Worm (Caenorhabditis elegans): ENCODE measurements around the gene cyn-4.

Gene cyn-4

DNA sequence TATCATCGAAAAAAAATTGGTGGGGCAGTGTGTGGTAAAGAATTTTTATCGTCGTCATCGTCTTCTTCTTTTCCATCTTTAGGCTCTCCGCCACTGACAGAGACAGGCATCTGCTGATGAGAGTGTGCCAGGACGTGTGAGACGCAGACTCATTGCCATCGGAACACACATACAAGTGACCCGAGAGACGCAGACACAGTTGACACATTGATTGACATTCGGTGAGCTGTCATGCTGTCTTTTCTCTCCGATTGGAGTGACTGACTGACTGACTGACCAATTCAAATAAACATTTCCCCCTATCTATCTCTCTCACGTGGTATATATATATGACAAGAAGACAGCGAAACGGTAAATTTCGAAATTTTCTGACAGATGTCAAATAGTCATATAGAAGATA, 21.3 kb downstream of the cyn-4 start (continued):
- peak; percentile 58 for TF ChIP-seq mab-5 (tag; optimal IDR thresholded peaks at IDR 0.05)
- no peak for TF ChIP-seq nhr-6 (tag; optimal IDR thresholded peaks at IDR 0.05)
- TF ChIP-seq nhr-11 (tag; optimal IDR thresholded peaks at IDR 0.05) = no peak
- TF ChIP-seq zag-1 (tag; optimal IDR thresholded peaks at IDR 0.05) = no peak
- peak; percentile 64 for TF ChIP-seq nhr-21 (tag; optimal IDR thresholded peaks at IDR 0.05)
- peak; percentile 80 for TF ChIP-seq sma-9 (GFP tag; optimal IDR thresholded peaks at IDR 0.05)
- TF ChIP-seq sma-9 (tag; optimal IDR thresholded peaks at IDR 0.05) = no peak
- TF ChIP-seq nhr-23 (tag; optimal IDR thresholded peaks at IDR 0.05) = no peak
- TF ChIP-seq fos-1 (tag; optimal IDR thresholded peaks at IDR 0.05) = peak; percentile 72
- no peak for TF ChIP-seq elt-3 (tag; optimal IDR thresholded peaks at IDR 0.05)
- TF ChIP-seq C34F6.9 (tag; optimal IDR thresholded peaks at IDR 0.05) = peak; percentile 95
- TF ChIP-seq alr-1 (tag; optimal IDR thresholded peaks at IDR 0.05) = no peak
- no peak for TF ChIP-seq lin-11 (tag; optimal IDR thresholded peaks at IDR 0.05)
- TF ChIP-seq sem-4 (tag; optimal IDR thresholded peaks at IDR 0.05) = peak; percentile 70
- no peak for TF ChIP-seq skn-1 (tag; optimal IDR thresholded peaks at IDR 0.05)
- TF ChIP-seq sma-3 (GFP tag; optimal IDR thresholded peaks at IDR 0.05) = peak; percentile 82
- no peak for TF ChIP-seq elt-1 (tag; optimal IDR thresholded peaks at IDR 0.05)
- TF ChIP-seq lin-13 (GFP tag; optimal IDR thresholded peaks at IDR 0.05) = peak; percentile 45
- TF ChIP-seq unc-62 (GFP tag; optimal IDR thresholded peaks at IDR 0.05) = peak; percentile 96
- no peak for TF ChIP-seq ama-1 (optimal IDR thresholded peaks at IDR 0.05)

DNA sequence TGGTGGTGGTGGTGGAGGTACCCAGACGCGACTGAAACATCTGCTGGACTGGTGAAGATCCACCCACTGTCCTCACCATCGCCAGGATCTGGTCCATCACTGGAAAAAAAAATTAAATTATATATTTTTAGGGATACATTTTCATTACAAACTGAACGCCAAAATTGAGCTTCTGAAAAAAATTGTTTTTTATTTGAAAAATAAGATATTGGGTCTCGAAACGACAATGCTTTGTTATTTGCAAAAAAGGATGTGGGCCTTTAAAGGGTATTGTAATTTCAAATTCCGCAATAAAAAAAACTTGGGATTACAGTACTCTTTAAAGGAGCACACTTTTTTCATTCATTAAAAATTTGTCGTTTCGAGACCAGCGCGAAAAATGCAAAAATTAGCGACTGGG, 22.5 kb downstream of the cyn-4 start, which contains the start of gene M106.2:
Gene M106.2, minus strand, starts transcription at position 101 of the 400 bp plus-strand sequence.
- TF ChIP-seq gmeb-1 (tag; optimal IDR thresholded peaks at IDR 0.05) = no peak

DNA sequence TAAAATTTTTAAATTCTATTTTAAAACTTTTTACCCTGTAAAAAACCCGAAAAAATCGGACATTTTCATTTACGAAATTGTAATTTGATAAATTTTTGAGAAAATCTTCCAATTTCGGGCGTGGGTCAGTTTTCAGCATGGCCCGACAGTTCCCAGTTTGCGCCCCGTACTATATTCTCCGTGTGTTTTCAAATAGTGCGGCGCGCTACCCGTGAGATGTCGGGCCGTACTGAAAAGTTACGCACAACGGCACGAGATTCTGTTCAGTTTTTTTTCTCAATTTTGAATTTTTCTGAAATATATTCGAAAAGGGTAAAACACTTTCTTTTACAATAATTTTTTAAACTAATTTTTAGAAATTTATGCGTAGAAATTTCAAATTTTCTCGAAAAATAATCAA, 25.4 kb downstream of the cyn-4 start:
- no peak for TF ChIP-seq ztf-11 (tag; optimal IDR thresholded peaks at IDR 0.05)
- TF ChIP-seq fos-1 (tag; optimal IDR thresholded peaks at IDR 0.05) = no peak
- no peak for TF ChIP-seq lin-39 (tag; optimal IDR thresholded peaks at IDR 0.05)
- TF ChIP-seq nhr-10 (tag; optimal IDR thresholded peaks at IDR 0.05) = no peak
- no peak for TF ChIP-seq zag-1 (tag; optimal IDR thresholded peaks at IDR 0.05)
- TF ChIP-seq Y55F3AM.14 (GFP tag; optimal IDR thresholded peaks at IDR 0.05) = no peak

ce11 chrII:10843527-10843926, 28.9 kb downstream of the cyn-4 start, which contains the start of gene M106.8:
TSS of gene M106.8 (minus strand) at chrII:10843627.
- TF ChIP-seq lin-39 (tag; optimal IDR thresholded peaks at IDR 0.05) (no peak), ztf-1 (GFP tag; conservative IDR thresholded peaks at IDR 0.05) (no peak), nhr-237 (tag; optimal IDR thresholded peaks at IDR 0.05) (no peak), nhr-6 (tag; optimal IDR thresholded peaks at IDR 0.05) (no peak), mbf-1 (tag; optimal IDR thresholded peaks at IDR 0.05) (no peak), ama-1 (optimal IDR thresholded peaks at IDR 0.05) (no peak), mab-5 (tag; optimal IDR thresholded peaks at IDR 0.05) (no peak), sem-4 (tag; optimal IDR thresholded peaks at IDR 0.05) (no peak), R02D3.7 (tag; optimal IDR thresholded peaks at IDR 0.05) (no peak), nhr-129 (tag; optimal IDR thresholded peaks at IDR 0.05) (no peak), peb-1 (tag; optimal IDR thresholded peaks at IDR 0.05) (no peak), sma-9 (GFP tag; optimal IDR thresholded peaks at IDR 0.05) (no peak), sma-9 (tag; optimal IDR thresholded peaks at IDR 0.05) (no peak), lsy-2 (tag; optimal IDR thresholded peaks at IDR 0.05) (no peak), unc-55 (GFP tag; optimal IDR thresholded peaks at IDR 0.05) (no peak), blmp-1 (tag; optimal IDR thresholded peaks at IDR 0.05; ENCODE audit: insufficient read depth) (no peak), snpc-4 (tag; optimal IDR thresholded peaks at IDR 0.05) (no peak), ceh-82 (tag; optimal IDR thresholded peaks at IDR 0.05) (no peak), gmeb-1 (tag; optimal IDR thresholded peaks at IDR 0.05) (no peak), elt-1 (tag; optimal IDR thresholded peaks at IDR 0.05) (no peak), unc-62 (GFP tag; optimal IDR thresholded peaks at IDR 0.05) (no peak)

ce11 chrII:10840067-10840466, 32.3 kb downstream of the cyn-4 start:
- TF ChIP-seq unc-55 (GFP tag; optimal IDR thresholded peaks at IDR 0.05) (peak; percentile 47), lin-11 (tag; optimal IDR thresholded peaks at IDR 0.05) (peak; percentile 53), nhr-25 (tag; optimal IDR thresholded peaks at IDR 0.05) (peak; percentile 59), ceh-82 (tag; optimal IDR thresholded peaks at IDR 0.05) (no peak), lsy-2 (tag; optimal IDR thresholded peaks at IDR 0.05) (peak; percentile 63 to 82), ZK546.5 (tag; optimal IDR thresholded peaks at IDR 0.05) (no peak), elt-1 (tag; optimal IDR thresholded peaks at IDR 0.05) (no peak), nhr-129 (tag; optimal IDR thresholded peaks at IDR 0.05) (peak; percentile 91), unc-39 (tag; optimal IDR thresholded peaks at IDR 0.05) (no peak), fos-1 (tag; optimal IDR thresholded peaks at IDR 0.05) (peak; percentile 59), sem-4 (tag; optimal IDR thresholded peaks at IDR 0.05) (peak; percentile 41), nhr-23 (tag; optimal IDR thresholded peaks at IDR 0.05) (no peak), aly-2 (tag; optimal IDR thresholded peaks at IDR 0.05) (no peak), nhr-77 (tag; optimal IDR thresholded peaks at IDR 0.05) (no peak), ceh-16 (tag; optimal IDR thresholded peaks at IDR 0.05) (peak; percentile 11), zag-1 (tag; optimal IDR thresholded peaks at IDR 0.05) (peak; percentile 45), ztf-4 (tag; optimal IDR thresholded peaks at IDR 0.05) (peak; percentile 39), ama-1 (optimal IDR thresholded peaks at IDR 0.05) (no peak), C34F6.9 (tag; optimal IDR thresholded peaks at IDR 0.05) (peak; percentile 79), egl-27 (tag; optimal IDR thresholded peaks at IDR 0.05) (peak; percentile 48), mbf-1 (tag; optimal IDR thresholded peaks at IDR 0.05) (no peak), Y55F3AM.14 (GFP tag; optimal IDR thresholded peaks at IDR 0.05) (peak; percentile 74), nhr-11 (tag; optimal IDR thresholded peaks at IDR 0.05) (no peak), mab-5 (tag; optimal IDR thresholded peaks at IDR 0.05) (peak; percentile 51), sma-3 (GFP tag; optimal IDR thresholded peaks at IDR 0.05) (peak; percentile 78), snpc-4 (tag; optimal IDR thresholded peaks at IDR 0.05) (peak; percentile 75), blmp-1 (tag; optimal IDR thresholded peaks at IDR 0.05; ENCODE audit: insufficient read depth) (peak; percentile 28)
